Worm (Caenorhabditis elegans) whole organism, L4 larva: ENCODE results near the gene Y41D4B.17.

ENCODE experiments used
- ZK337.2 ChIP-seq: fragments of 200-800 bp; sonication (Bioruptor generic); IDR thresholded peaks from 2 replicates; pipeline ENCODE4 v1.3.6; 2022; ENCODE audit warnings: missing genetic modification reagents, missing genetic modification characterization, missing compliant biosample characterization
- lsy-2 ChIP-seq, 2 experiments: fragments of 150-350 bp in 1 of 2; sonication (generic microtip) in 1 of 2; optimal IDR thresholded peaks; 2 replicates each; lab custom pipeline; 2014 to 2017; ENCODE audit warnings: missing biosample characterization in 2 of 2, missing genetic modification characterization in 2 of 2
- mep-1 ChIP-seq: fragments of 150-350 bp; sonication (generic microtip); optimal IDR thresholded peaks from 3 replicates; lab custom pipeline; 2014; ENCODE audit warnings: missing biosample characterization, missing genetic modification characterization
- nhr-25 ChIP-seq: sonication (generic microtip); optimal IDR thresholded peaks from 2 replicates; lab custom pipeline; 2017; ENCODE audit warnings: missing genetic modification characterization, mild to moderate bottlenecking, missing compliant biosample characterization, antibody characterized with exemption, moderate library complexity, borderline replicate concordance; ENCODE audit not compliant: insufficient read depth
- skn-1 ChIP-seq: fragments of 150-350 bp; optimal IDR thresholded peaks from 2 replicates; lab custom pipeline; 2014; ENCODE audit warnings: missing biosample characterization, missing genetic modification characterization
- snpc-4 ChIP-seq: fragments of 150-350 bp; optimal IDR thresholded peaks from 2 replicates; lab custom pipeline; 2014; ENCODE audit warnings: missing biosample characterization, missing genetic modification characterization
- unc-130 ChIP-seq: sonication (generic microtip); optimal IDR thresholded peaks from 2 replicates; lab custom pipeline; 2016; ENCODE audit warnings: missing genetic modification reagents, missing genetic modification characterization, missing compliant biosample characterization

DNA sequence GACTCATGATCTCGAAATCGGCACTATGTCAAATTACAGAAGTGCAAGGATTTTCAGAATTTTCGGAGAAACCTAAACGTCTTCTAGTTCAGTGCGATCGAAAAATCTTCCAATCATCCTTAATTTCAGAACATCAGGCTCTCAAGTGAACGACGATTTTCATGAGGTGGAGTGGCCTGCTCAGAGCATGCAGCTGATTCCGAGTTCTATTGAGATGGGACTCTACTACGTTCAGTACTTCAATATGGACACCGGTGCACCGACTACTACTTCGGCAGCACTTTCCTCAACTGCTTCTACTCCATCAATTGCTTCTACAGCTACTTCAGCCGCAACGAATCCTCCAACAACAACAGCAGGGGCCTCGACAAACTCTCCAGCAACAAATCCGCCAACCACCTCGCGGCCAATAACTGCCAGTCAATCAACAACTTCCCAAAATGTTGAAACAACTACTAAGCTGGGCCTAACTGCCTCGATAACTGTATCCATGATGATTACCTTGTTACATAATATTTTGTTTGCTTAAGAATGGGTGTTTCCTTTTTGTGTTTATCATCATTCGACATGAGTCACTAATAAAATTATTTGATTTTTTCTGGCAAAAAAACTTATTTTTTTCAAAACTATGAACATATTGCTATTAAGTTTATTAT, 3.7 kb downstream of the Y41D4B.17 start, which contains the start of gene Y41D4B.15:
- TF ChIP-seq snpc-4 (tag; lab: Kevin White, UChicago) = no peak
- no peak for TF ChIP-seq ZK337.2
- TF ChIP-seq mep-1 = no peak
- no peak for TF ChIP-seq nhr-25 (tag; lab: Kevin White, UChicago)
- no peak for TF ChIP-seq unc-130 (GFP tag; lab: Kevin White, UChicago)
- no peak for TF ChIP-seq lsy-2 (tag; optimal IDR thresholded peaks at IDR 0.05; lab: Kevin White, UChicago)
- TF ChIP-seq skn-1 (tag; lab: Kevin White, UChicago) = no peak
